Fruit fly (Drosophila melanogaster): ENCODE results near the gene pelo.

dm6 chr2L:9692364-9693348 is 8.0 kb upstream of the pelo start:
- TF ChIP-seq fd85E (GFP tag; optimal IDR thresholded peaks at IDR 0.05) (no peak), net (GFP tag; optimal IDR thresholded peaks at IDR 0.05) (peak; percentile 69), CG8319 (GFP tag; optimal IDR thresholded peaks at IDR 0.05) (peak; percentile 53), svp (GFP tag) (peak; percentile 60), Smox (GFP tag; optimal IDR thresholded peaks at IDR 0.05) (peak; percentile 72), Gug (GFP tag; IDR thresholded peaks at IDR 0.05) (peak; percentile 79), CG3032 (tag; optimal IDR thresholded peaks at IDR 0.05) (peak; percentile 45), CG7368 (GFP tag; optimal IDR thresholded peaks at IDR 0.05) (peak; percentile 69), CG3919 (GFP tag; optimal IDR thresholded peaks at IDR 0.05) (peak; percentile 67)
